In the genomic region with DNA sequence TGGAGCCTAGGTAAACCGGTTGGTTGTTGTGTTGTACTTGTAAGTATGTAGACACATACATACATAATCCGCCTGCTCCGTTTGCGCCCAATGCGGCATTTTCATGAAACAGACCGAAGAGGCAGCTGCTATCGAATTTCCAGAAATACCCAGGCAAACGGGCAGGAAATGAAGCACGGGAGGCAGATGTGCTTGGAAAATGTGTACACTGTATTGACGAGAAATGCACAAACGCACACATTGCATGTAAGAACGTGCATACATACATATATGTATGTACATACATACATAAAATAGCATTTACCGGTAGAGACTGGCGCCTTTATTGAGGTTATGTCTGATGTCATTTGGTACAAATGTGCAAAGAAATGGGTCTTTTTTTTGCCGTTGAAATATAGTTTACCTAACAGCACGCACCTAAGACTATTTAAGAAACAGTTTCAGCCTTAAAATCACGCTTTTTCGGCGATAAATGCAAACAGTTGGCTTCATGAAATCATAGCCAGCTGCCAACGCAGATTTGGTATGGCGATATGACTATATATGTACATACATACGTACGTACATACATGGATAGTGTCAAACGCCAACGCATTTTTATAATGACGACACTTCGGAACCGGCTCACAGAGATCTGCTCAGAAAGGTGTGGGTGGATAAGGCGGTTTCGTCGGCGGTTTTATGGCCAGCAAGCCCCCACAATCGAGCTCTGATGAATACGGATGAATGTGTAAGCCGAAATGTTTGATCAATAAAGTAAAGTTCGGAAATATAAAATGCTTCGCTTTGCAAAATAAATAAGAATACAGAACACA, we compare ENCODE assay signal across 2 fruit fly cellular contexts.
TF ChIP-seq lines count a peak whose summit lies in the region.

No protein-coding gene starts in this region.

TF ChIP-seq in whole organism, embryonic, 481 proteins besides CTCF, POLR2A, EP300 and RAD21 (continued from another document):
- TF ChIP-seq dati (GFP tag; IDR thresholded peaks at IDR 0.05; lab: Robert Waterston, UW) (no peak), sr (GFP tag; IDR thresholded peaks at IDR 0.05; lab: Robert Waterston, UW) (peak; percentile 93), tx (GFP tag; optimal IDR thresholded peaks at IDR 0.05; lab: Kevin White, UChicago) (peak; percentile 31), grn (GFP tag; optimal IDR thresholded peaks at IDR 0.05; lab: Kevin White, UChicago) (peak; percentile 70), D (optimal IDR thresholded peaks at IDR 0.05; lab: Kevin White, UChicago) (peak; percentile 93), D (GFP tag; optimal IDR thresholded peaks at IDR 0.05; lab: Kevin White, UChicago) (no peak), BtbVII (GFP tag; optimal IDR thresholded peaks at IDR 0.05; lab: Kevin White, UChicago) (peak; percentile 17), CG14710 (tag; optimal IDR thresholded peaks at IDR 0.05; lab: Kevin White, UChicago) (peak; percentile 12), sd (tag; optimal IDR thresholded peaks at IDR 0.05; lab: Kevin White, UChicago) (peak; percentile 34), bbx (GFP tag; IDR thresholded peaks at IDR 0.05; lab: Robert Waterston, UW; ENCODE audit: partially characterized antibody) (peak; percentile 36; the same call in 1 of the 2 replicates), MESR4 (GFP tag; optimal IDR thresholded peaks at IDR 0.05; lab: Kevin White, UChicago) (peak; percentile 19), CG14860 (GFP tag; IDR thresholded peaks at IDR 0.05; lab: Robert Waterston, UW; ENCODE audit: partially characterized antibody) (no peak), amos (GFP tag; IDR thresholded peaks at IDR 0.05; lab: Robert Waterston, UW; ENCODE audit: partially characterized antibody) (0 out of 2 replicates have a peak, but pooled peaks have one; percentile 11), Antp (GFP tag; optimal IDR thresholded peaks at IDR 0.05; lab: Kevin White, UChicago) (no peak), CG11093 (GFP tag; IDR thresholded peaks at IDR 0.05; lab: Robert Waterston, UW) (no peak), Hr78 (GFP tag; optimal IDR thresholded peaks at IDR 0.05; lab: Kevin White, UChicago) (no peak), HLHmδ (GFP tag; optimal IDR thresholded peaks at IDR 0.05; lab: Kevin White, UChicago) (peak; percentile 61), cg (GFP tag; optimal IDR thresholded peaks at IDR 0.05; lab: Kevin White, UChicago) (peak; percentile 75), CG31224 (GFP tag; IDR thresholded peaks at IDR 0.05; lab: Robert Waterston, UW) (peak; percentile 65), CG13123 (GFP tag; optimal IDR thresholded peaks at IDR 0.05; lab: Kevin White, UChicago) (no peak), ci (GFP tag; IDR thresholded peaks at IDR 0.05; lab: Robert Waterston, UW) (peak; percentile 53; the same call in 1 of the 3 replicates), CkIIα-i1 (GFP tag; IDR thresholded peaks at IDR 0.05; lab: Robert Waterston, UW) (no peak), aop (GFP tag; IDR thresholded peaks at IDR 0.05; lab: Robert Waterston, UW) (no peak), YL-1 (GFP tag; optimal IDR thresholded peaks at IDR 0.05; lab: Kevin White, UChicago) (peak; percentile 17), onecut (GFP tag; IDR thresholded peaks at IDR 0.05; lab: Robert Waterston, UW) (peak; percentile 62; the same call in 1 of the 2 replicates), tna (GFP tag; IDR thresholded peaks at IDR 0.05; lab: Robert Waterston, UW; ENCODE audit: partially characterized antibody) (no peak), CG10209 (GFP tag; optimal IDR thresholded peaks at IDR 0.05; lab: Kevin White, UChicago) (peak; percentile 15), da (GFP tag; optimal IDR thresholded peaks at IDR 0.05; lab: Kevin White, UChicago) (peak; percentile 53), kni (GFP tag; optimal IDR thresholded peaks at IDR 0.05; lab: Kevin White, UChicago) (peak; percentile 84), CG14014 (GFP tag; IDR thresholded peaks at IDR 0.05; lab: Robert Waterston, UW) (0 out of 2 replicates have a peak, but pooled peaks have one; percentile 11), Med (GFP tag; lab: Kevin White, UChicago) (peak; percentile 41), dimm (GFP tag; IDR thresholded peaks at IDR 0.05; lab: Robert Waterston, UW) (no peak), tgo (GFP tag; IDR thresholded peaks at IDR 0.05; lab: Robert Waterston, UW) (no peak), CG34422 (GFP tag; IDR thresholded peaks at IDR 0.05; lab: Robert Waterston, UW) (peak; percentile 70; the same call in 1 of the 3 replicates), lola (GFP tag; optimal IDR thresholded peaks at IDR 0.05; lab: Kevin White, UChicago) (peak in 1 of 3 experiments; percentile 32), CG12769 (tag; optimal IDR thresholded peaks at IDR 0.05; lab: Kevin White, UChicago) (peak; percentile 23), CG13424 (tag; optimal IDR thresholded peaks at IDR 0.05; lab: Kevin White, UChicago) (no peak), gt (GFP tag; IDR thresholded peaks at IDR 0.05; lab: Robert Waterston, UW) (no peak), CG30020 (tag; optimal IDR thresholded peaks at IDR 0.05; lab: Kevin White, UChicago) (peak; percentile 67), nerfin-1 (tag; optimal IDR thresholded peaks at IDR 0.05; lab: Kevin White, UChicago) (peak; percentile 67), CG6765 (GFP tag; optimal IDR thresholded peaks at IDR 0.05; lab: Kevin White, UChicago) (peak; percentile 21), sens (GFP tag; lab: Kevin White, UChicago) (peak; percentile 78), CG2116 (GFP tag; optimal IDR thresholded peaks at IDR 0.05; lab: Kevin White, UChicago) (peak; percentile 17), B-H1 (GFP tag; IDR thresholded peaks at IDR 0.05; lab: Robert Waterston, UW) (no peak), rib (GFP tag; IDR thresholded peaks at IDR 0.05; lab: Robert Waterston, UW) (peak; percentile 46; the same call in 1 of the 2 replicates), CG17186 (GFP tag; optimal IDR thresholded peaks at IDR 0.05; lab: Kevin White, UChicago) (no peak), HLH4C (GFP tag; IDR thresholded peaks at IDR 0.05; lab: Robert Waterston, UW; ENCODE audit: partially characterized antibody) (no peak), CG10431 (GFP tag; optimal IDR thresholded peaks at IDR 0.05; lab: Kevin White, UChicago) (peak; percentile 34), CG17829 (tag; optimal IDR thresholded peaks at IDR 0.05; lab: Kevin White, UChicago) (peak; percentile 27), abd-A (tag; optimal IDR thresholded peaks at IDR 0.05; lab: Kevin White, UChicago) (peak; percentile 29), CG11723 (GFP tag; optimal IDR thresholded peaks at IDR 0.05; lab: Kevin White, UChicago) (no peak), Xbp1 (GFP tag; optimal IDR thresholded peaks at IDR 0.05; lab: Kevin White, UChicago) (no peak), CG34376 (GFP tag; optimal IDR thresholded peaks at IDR 0.05; lab: Kevin White, UChicago) (no peak), CG34224 (GFP tag; IDR thresholded peaks at IDR 0.05; lab: Robert Waterston, UW; ENCODE audit: partially characterized antibody) (peak; percentile 40; the same call in 1 of the 3 replicates), CG32767 (GFP tag; IDR thresholded peaks at IDR 0.05; lab: Robert Waterston, UW) (peak; percentile 80; the same call in 1 of the 2 replicates), bigmax (GFP tag; optimal IDR thresholded peaks at IDR 0.05; lab: Kevin White, UChicago) (peak; percentile 97), ewg (GFP tag; optimal IDR thresholded peaks at IDR 0.05; lab: Kevin White, UChicago) (no peak), CG13894 (tag; optimal IDR thresholded peaks at IDR 0.05; lab: Kevin White, UChicago) (peak; percentile 74), chm (GFP tag; IDR thresholded peaks at IDR 0.05; lab: Robert Waterston, UW) (peak; percentile 45; the same call in 1 of the 2 replicates)

TF ChIP-seq in whole organism, prepupa, 60 proteins besides CTCF, POLR2A, EP300 and RAD21 (continued from another document):
- no peak for TF ChIP-seq spab (GFP tag; optimal IDR thresholded peaks at IDR 0.05; lab: Kevin White, UChicago)
- TF ChIP-seq dac (GFP tag; optimal IDR thresholded peaks at IDR 0.05; lab: Kevin White, UChicago): no peak
- no peak for TF ChIP-seq net (GFP tag; optimal IDR thresholded peaks at IDR 0.05; lab: Kevin White, UChicago)
- TF ChIP-seq OdsH (GFP tag; optimal IDR thresholded peaks at IDR 0.05; lab: Kevin White, UChicago): no peak
